Worm (Caenorhabditis elegans) whole organism, L1 larva: ENCODE measurements around the gene C36C5.12.

Experiments
- aly-2 ChIP-seq: fragments of 150-350 bp; optimal IDR thresholded peaks from 2 replicates; lab custom pipeline; 2014; ENCODE audit warnings: missing biosample characterization, missing genetic modification characterization
- ceh-8 ChIP-seq: fragments of 200-800 bp; sonication (Bioruptor generic); optimal IDR thresholded peaks from 2 replicates; lab custom pipeline; 2018; ENCODE audit warnings: mild to moderate bottlenecking, missing genetic modification characterization, moderate library complexity, missing compliant biosample characterization
- ceh-82 ChIP-seq, 3 experiments: fragments of 150-350 bp in 1 of 3; sonication (generic microtip) in 2 of 3; optimal IDR thresholded peaks; 2 replicates each; lab custom pipeline; 2014 to 2017; ENCODE audit warnings: missing biosample characterization in 3 of 3, missing genetic modification characterization in 3 of 3
- egl-13 ChIP-seq: sonication (generic microtip); optimal IDR thresholded peaks from 2 replicates; lab custom pipeline; 2016; ENCODE audit warnings: missing genotype, missing genetic modification reagents, missing genetic modification characterization, missing compliant biosample characterization
- fkh-4 ChIP-seq: sonication (generic microtip); optimal IDR thresholded peaks from 2 replicates; lab custom pipeline; 2016; ENCODE audit warnings: missing compliant biosample characterization, missing genetic modification characterization, borderline replicate concordance
- jun-1 ChIP-seq: fragments of 150-350 bp; optimal IDR thresholded peaks from 2 replicates; lab custom pipeline; 2014; ENCODE audit warnings: missing biosample characterization, missing genetic modification reagents, missing genetic modification characterization
- lin-13 ChIP-seq: fragments of 150-350 bp; optimal IDR thresholded peaks from 2 replicates; lab custom pipeline; 2014; ENCODE audit warnings: missing biosample characterization, missing genetic modification reagents, missing genetic modification characterization
- mef-2 ChIP-seq: fragments of 150-350 bp; optimal IDR thresholded peaks from 2 replicates; lab custom pipeline; 2014; ENCODE audit warnings: missing biosample characterization, missing genetic modification characterization

ce11 chrV:3171625-3172024 is 12.5 kb upstream of the C36C5.12 start:
- no peak for TF ChIP-seq aly-2
- no peak for TF ChIP-seq fkh-4 (tag; lab: Kevin White, UChicago)
- no peak for TF ChIP-seq ceh-82 (tag; optimal IDR thresholded peaks at IDR 0.05; lab: Kevin White, UChicago)
- no peak for TF ChIP-seq mef-2 (tag; lab: Kevin White, UChicago)
- no peak for TF ChIP-seq lin-13 (GFP tag; lab: Kevin White, UChicago)
- TF ChIP-seq egl-13 (tag; lab: Kevin White, UChicago): no peak
- no peak for TF ChIP-seq jun-1 (tag; lab: Kevin White, UChicago)
- TF ChIP-seq ceh-8 (GFP tag; lab: Kevin White, UChicago): no peak
